Fruit fly (Drosophila melanogaster) whole organism, embryonic: ENCODE measurements around the gene fok.

ENCODE experiments used
- Adf1 ChIP-seq: fragments of 200-800 bp; sonication (Bioruptor generic); IDR thresholded peaks from 2 replicates; pipeline ENCODE4 v1.3.6; 2022; ENCODE audit warnings: missing biosample characterization, missing genetic modification characterization
- Antp ChIP-seq: fragments of 200-800 bp; sonication (Bioruptor generic); optimal IDR thresholded peaks from 3 replicates; lab custom pipeline; 2016; ENCODE audit warnings: missing biosample characterization, missing genetic modification characterization
- CG10147 ChIP-seq: fragments of 200-800 bp; sonication (Bioruptor generic); optimal IDR thresholded peaks from 2 replicates; lab custom pipeline; 2019; ENCODE audit warnings: missing biosample characterization, mild to moderate bottlenecking, missing genetic modification characterization, moderate library complexity
- CG11504 ChIP-seq: fragments of 200-800 bp; sonication (Bioruptor generic); optimal IDR thresholded peaks from 3 replicates; lab custom pipeline; 2019; ENCODE audit warnings: missing biosample characterization, mild to moderate bottlenecking, missing genetic modification characterization, moderate library complexity
- CG12155 ChIP-seq: fragments of 200-800 bp; sonication (Bioruptor generic); optimal IDR thresholded peaks from 3 replicates; lab custom pipeline; 2016; ENCODE audit warnings: missing biosample characterization, missing genetic modification characterization
- CG15514 ChIP-seq: fragments of 200-800 bp; sonication (Bioruptor generic); optimal IDR thresholded peaks from 3 replicates; lab custom pipeline; 2017; ENCODE audit warnings: missing biosample characterization, missing genetic modification characterization, mild to moderate bottlenecking, moderate library complexity, missing genetic modification reagents
- CG17912 ChIP-seq: fragments of 200-800 bp; sonication (Bioruptor generic); optimal IDR thresholded peaks from 2 replicates; lab custom pipeline; 2018; ENCODE audit warnings: missing biosample characterization, mild to moderate bottlenecking, missing genetic modification characterization
- CG2120 ChIP-seq: fragments of 200-800 bp; sonication (Bioruptor generic); optimal IDR thresholded peaks from 3 replicates; lab custom pipeline; 2016; ENCODE audit warnings: missing biosample characterization, missing genetic modification characterization
- CG31224 ChIP-seq: fragments of 200-800 bp; sonication (Bioruptor generic); IDR thresholded peaks from 2 replicates; pipeline ENCODE4 v1.3.6; 2022; ENCODE audit warnings: missing biosample characterization, missing genetic modification characterization
- CG32767 ChIP-seq: fragments of 200-800 bp; sonication (Bioruptor generic); IDR thresholded peaks from 2 replicates; pipeline ENCODE4 v1.3.6; 2022; ENCODE audit warnings: missing biosample characterization, missing genetic modification characterization
- CG3281 ChIP-seq: fragments of 200-800 bp; sonication (Bioruptor generic); optimal IDR thresholded peaks from 3 replicates; lab custom pipeline; 2017; ENCODE audit warnings: missing biosample characterization, mild to moderate bottlenecking, missing genetic modification characterization
- CG4404 ChIP-seq: fragments of 200-800 bp; sonication (Bioruptor generic); IDR thresholded peaks from 2 replicates; pipeline ENCODE4 v1.3.6; 2022; ENCODE audit warnings: missing biosample characterization, missing genetic modification characterization
- CG6175 ChIP-seq: fragments of 200-800 bp; sonication (Bioruptor generic); IDR thresholded peaks from 3 replicates; pipeline ENCODE4 v1.3.6; 2022; ENCODE audit warnings: missing biosample characterization, missing genetic modification characterization
- CG6791 ChIP-seq: fragments of 200-800 bp; sonication (Bioruptor generic); IDR thresholded peaks from 3 replicates; pipeline ENCODE4 v1.3.6; 2022; ENCODE audit warnings: missing biosample characterization, missing genetic modification characterization; ENCODE audit not compliant: partially characterized antibody
- CG6854 ChIP-seq: fragments of 200-800 bp; sonication (Bioruptor generic); optimal IDR thresholded peaks from 3 replicates; lab custom pipeline; 2017; ENCODE audit warnings: missing biosample characterization, mild to moderate bottlenecking, missing genetic modification characterization
- CG7556 ChIP-seq: fragments of 200-800 bp; sonication (Bioruptor generic); optimal IDR thresholded peaks from 2 replicates; lab custom pipeline; 2017; ENCODE audit warnings: missing biosample characterization, mild to moderate bottlenecking, missing genetic modification characterization
- CG7928 ChIP-seq: fragments of 200-800 bp; sonication (Bioruptor generic); optimal IDR thresholded peaks from 2 replicates; lab custom pipeline; 2017; ENCODE audit warnings: missing biosample characterization, mild to moderate bottlenecking, missing genetic modification characterization
- CG8478 ChIP-seq: fragments of >200 bp; optimal IDR thresholded peaks from 2 replicates; lab custom pipeline; 2018
- CG8924 ChIP-seq: fragments of 200-800 bp; optimal IDR thresholded peaks from 3 replicates; lab custom pipeline; 2019; ENCODE audit warnings: missing biosample characterization, mild to moderate bottlenecking, missing genetic modification characterization, moderate library complexity
- E2f2 ChIP-seq: fragments of 200-800 bp; sonication (Bioruptor generic); IDR thresholded peaks from 2 replicates; pipeline ENCODE4 v1.3.6; 2022; ENCODE audit warnings: missing biosample characterization, missing genetic modification characterization
- Eip74EF ChIP-seq, 2 experiments: fragments of 200-800 bp in 1 of 2; fragments of >200 bp in 1 of 2; sonication (Bioruptor generic) in 1 of 2; optimal IDR thresholded peaks; 2 replicates each; lab custom pipeline; 2017 to 2019; ENCODE audit warnings: missing biosample characterization in 2 of 2, missing genetic modification characterization in 2 of 2, mild to moderate bottlenecking in 1 of 2, moderate library complexity in 1 of 2
- Ets65A ChIP-seq: fragments of 200-800 bp; sonication (Bioruptor generic); peaks from one replicate; lab custom pipeline; 2016; ENCODE audit warnings: missing biosample characterization, missing genetic modification characterization
- Fer1 ChIP-seq: fragments of 200-800 bp; sonication (Bioruptor generic); optimal IDR thresholded peaks from 2 replicates; lab custom pipeline; 2017; ENCODE audit warnings: missing biosample characterization, mild to moderate bottlenecking, missing genetic modification characterization
- GATAe ChIP-seq: fragments of 200-800 bp; sonication (Bioruptor generic); conservative IDR thresholded peaks from 2 replicates; pipeline ENCODE4 v1.3.6; 2022; ENCODE audit warnings: missing biosample characterization, missing genetic modification characterization
- H15 ChIP-seq: fragments of 200-800 bp; sonication (Bioruptor generic); IDR thresholded peaks from 3 replicates; pipeline ENCODE4 v1.3.6; 2022; ENCODE audit warnings: missing biosample characterization, missing genetic modification characterization
- Hmr ChIP-seq: fragments of 200-800 bp; sonication (Bioruptor generic); optimal IDR thresholded peaks from 3 replicates; lab custom pipeline; 2017; ENCODE audit warnings: mild to moderate bottlenecking, missing biosample characterization, missing genetic modification reagents, missing genetic modification characterization
- Hr39 ChIP-seq: fragments of >200 bp; optimal IDR thresholded peaks from 2 replicates; lab custom pipeline; 2017
- Hr51 ChIP-seq, 2 experiments: fragments of 200-800 bp; sonication (Bioruptor generic); optimal IDR thresholded peaks; 2 replicates in 1 of 2; 3 replicates in 1 of 2; lab custom pipeline; 2016 to 2018; ENCODE audit warnings: missing biosample characterization in 2 of 2, missing genetic modification characterization in 2 of 2, mild to moderate bottlenecking in 1 of 2, moderate library complexity in 1 of 2
- NC2α ChIP-seq: fragments of 200-800 bp; sonication (Bioruptor generic); optimal IDR thresholded peaks from 2 replicates; lab custom pipeline; 2016; ENCODE audit warnings: missing biosample characterization, missing genetic modification characterization
- NK7.1 ChIP-seq: fragments of 200-800 bp; sonication (Bioruptor generic); optimal IDR thresholded peaks from 3 replicates; lab custom pipeline; 2016; ENCODE audit warnings: missing biosample characterization, missing genetic modification characterization
- Neu2 ChIP-seq: fragments of 200-800 bp; sonication (Bioruptor generic); optimal IDR thresholded peaks from 3 replicates; lab custom pipeline; 2016; ENCODE audit warnings: missing biosample characterization, missing genetic modification characterization, borderline replicate concordance
- Nf-YC ChIP-seq: fragments of 200-800 bp; optimal IDR thresholded peaks from 3 replicates; lab custom pipeline; 2019; ENCODE audit warnings: missing biosample characterization, mild to moderate bottlenecking, missing genetic modification characterization, moderate library complexity
- Sox100B ChIP-seq: fragments of 200-800 bp; sonication (Bioruptor generic); optimal IDR thresholded peaks from 3 replicates; lab custom pipeline; 2018; ENCODE audit warnings: missing biosample characterization, mild to moderate bottlenecking, missing genetic modification characterization
- Sox102F ChIP-seq: fragments of 200-800 bp; sonication (Bioruptor generic); optimal IDR thresholded peaks from 2 replicates; lab custom pipeline; 2018; ENCODE audit warnings: missing biosample characterization, mild to moderate bottlenecking, missing genetic modification characterization, moderate library complexity
- aop ChIP-seq: fragments of 200-800 bp; sonication (Bioruptor generic); IDR thresholded peaks from 2 replicates; pipeline ENCODE4 v1.3.6; 2022; ENCODE audit warnings: missing biosample characterization, missing genetic modification characterization
- croc ChIP-seq: fragments of 200-800 bp; sonication (Bioruptor generic); conservative IDR thresholded peaks from 3 replicates; pipeline ENCODE4 v1.3.6; 2022; ENCODE audit warnings: missing biosample characterization, missing genetic modification characterization
- da ChIP-seq: fragments of 200-800 bp; sonication (Bioruptor generic); optimal IDR thresholded peaks from 2 replicates; lab custom pipeline; 2016; ENCODE audit warnings: missing biosample characterization, missing genetic modification characterization
- dimm ChIP-seq: fragments of 200-800 bp; sonication (Bioruptor generic); IDR thresholded peaks from 2 replicates; pipeline ENCODE4 v1.3.6; 2022; ENCODE audit warnings: missing biosample characterization, missing genetic modification characterization
- disco-r ChIP-seq: fragments of 200-800 bp; sonication (Bioruptor generic); optimal IDR thresholded peaks from 2 replicates; lab custom pipeline; 2016; ENCODE audit warnings: missing biosample characterization, missing genetic modification characterization
- dmrt99B ChIP-seq: fragments of 200-800 bp; sonication (Bioruptor generic); optimal IDR thresholded peaks from 2 replicates; lab custom pipeline; 2018; ENCODE audit warnings: missing biosample characterization, mild to moderate bottlenecking, missing genetic modification characterization, moderate library complexity
- dysf ChIP-seq: fragments of 200-800 bp; sonication (Bioruptor generic); IDR thresholded peaks from 3 replicates; pipeline ENCODE4 v1.3.6; 2022; ENCODE audit warnings: missing biosample characterization, missing genetic modification characterization
- ewg ChIP-seq: fragments of 200-800 bp; sonication (Bioruptor generic); optimal IDR thresholded peaks from 3 replicates; lab custom pipeline; 2017; ENCODE audit warnings: mild to moderate bottlenecking, missing biosample characterization, missing genetic modification reagents, missing genetic modification characterization
- fd96Cb ChIP-seq: fragments of 200-800 bp; sonication (Bioruptor generic); optimal IDR thresholded peaks from 2 replicates; lab custom pipeline; 2018; ENCODE audit warnings: missing biosample characterization, mild to moderate bottlenecking, missing genetic modification characterization, moderate library complexity
- gce ChIP-seq: fragments of 200-800 bp; sonication (Bioruptor generic); IDR thresholded peaks from 3 replicates; pipeline ENCODE4 v1.3.6; 2022; ENCODE audit warnings: missing biosample characterization, missing genetic modification characterization
- gem ChIP-seq: fragments of 200-800 bp; sonication (Bioruptor generic); optimal IDR thresholded peaks from 2 replicates; lab custom pipeline; 2019; ENCODE audit warnings: missing biosample characterization, mild to moderate bottlenecking, missing genetic modification characterization, moderate library complexity
- knrl ChIP-seq: fragments of 200-800 bp; sonication (Bioruptor generic); IDR thresholded peaks from 3 replicates; pipeline ENCODE4 v1.3.6; 2022; ENCODE audit warnings: missing biosample characterization, missing genetic modification characterization; ENCODE audit not compliant: partially characterized antibody
- otp ChIP-seq: fragments of 200-800 bp; sonication (Bioruptor generic); IDR thresholded peaks from 3 replicates; pipeline ENCODE4, ENCODE4 v1.3.6; 2022; ENCODE audit warnings: missing biosample characterization, missing genetic modification characterization
- pros ChIP-seq: fragments of 200-800 bp; sonication (Bioruptor generic); optimal IDR thresholded peaks from 3 replicates; lab custom pipeline; 2019; ENCODE audit warnings: missing biosample characterization, mild to moderate bottlenecking, missing genetic modification characterization, moderate library complexity
- sug ChIP-seq: fragments of 200-800 bp; optimal IDR thresholded peaks from 2 replicates; lab custom pipeline; 2019; ENCODE audit warnings: missing biosample characterization, mild to moderate bottlenecking, missing genetic modification characterization, moderate library complexity
- vvl ChIP-seq: fragments of 200-800 bp; sonication (Bioruptor generic); IDR thresholded peaks from 2 replicates; pipeline ENCODE4 v1.3.6; 2022; ENCODE audit warnings: missing biosample characterization, missing genetic modification characterization

Gene fok

dm6 chr2L:20082965-20083855 lies 1.7 kb downstream of the fok start (continued):
- TF ChIP-seq CG4404 (GFP tag; lab: Robert Waterston, UW) (no peak), Sox102F (peak; percentile 47), CG7556 (peak; percentile 29), Adf1 (GFP tag; lab: Robert Waterston, UW) (peak; percentile 27; the same call in 1 of the 2 replicates), CG32767 (GFP tag; lab: Robert Waterston, UW) (no peak), CG7928 (GFP tag; lab: Kevin White, UChicago) (peak; percentile 1), CG6791 (GFP tag; lab: Robert Waterston, UW) (no peak), Hmr (GFP tag; lab: Kevin White, UChicago) (peak; percentile 19), Antp (GFP tag; lab: Kevin White, UChicago) (no peak), Fer1 (GFP tag; lab: Kevin White, UChicago) (no peak), dmrt99B (no peak), GATAe (no peak), aop (no peak), CG6175 (GFP tag; lab: Robert Waterston, UW) (peak; percentile 40; the same call in 1 of the 3 replicates), NC2α (no peak), Ets65A (peak; percentile 66), CG8924 (tag; lab: Kevin White, UChicago) (no peak), disco-r (GFP tag; lab: Kevin White, UChicago) (no peak), fd96Cb (peak; percentile 15), Nf-YC (no peak), ewg (GFP tag; lab: Kevin White, UChicago) (no peak), da (GFP tag; lab: Kevin White, UChicago) (no peak), otp (GFP tag; lab: Robert Waterston, UW) (no peak), gem (tag; lab: Kevin White, UChicago) (peak; percentile 45), CG10147 (peak; percentile 30), Eip74EF (GFP tag; optimal IDR thresholded peaks at IDR 0.05; lab: Kevin White, UChicago) (no peak), CG11504 (tag; lab: Kevin White, UChicago) (peak; percentile 33), vvl (GFP tag; lab: Robert Waterston, UW) (no peak), Hr51 (GFP tag; optimal IDR thresholded peaks at IDR 0.05; lab: Kevin White, UChicago) (peak in 1 of 2 experiments; percentile 42), CG12155 (GFP tag; lab: Kevin White, UChicago) (no peak), Sox100B (GFP tag; lab: Kevin White, UChicago) (no peak), dimm (GFP tag; lab: Robert Waterston, UW) (no peak), CG2120 (peak; percentile 19), dysf (GFP tag; lab: Robert Waterston, UW) (peak; percentile 50), E2f2 (GFP tag; lab: Robert Waterston, UW) (no peak), CG8478 (no peak), CG3281 (peak; percentile 36), knrl (GFP tag; lab: Robert Waterston, UW) (no peak), CG17912 (GFP tag; lab: Kevin White, UChicago) (peak; percentile 2), Neu2 (GFP tag; lab: Kevin White, UChicago) (no peak), croc (no peak), Hr39 (no peak), NK7.1 (GFP tag; lab: Kevin White, UChicago) (no peak), CG15514 (GFP tag; lab: Kevin White, UChicago) (no peak), sug (tag; lab: Kevin White, UChicago) (no peak), pros (no peak), CG31224 (GFP tag; lab: Robert Waterston, UW) (no peak), H15 (GFP tag; lab: Robert Waterston, UW) (no peak), gce (GFP tag; lab: Robert Waterston, UW) (no peak), CG6854 (GFP tag; lab: Kevin White, UChicago) (peak; percentile 9)
